Fruit fly (Drosophila melanogaster) whole organism: ENCODE results near the gene HisRS.

Experiments
- CG8478 ChIP-seq: fragments of >200 bp; optimal IDR thresholded peaks from 2 replicates; lab custom pipeline; 2018; ENCODE audit warnings: inconsistent platforms
- EcR ChIP-seq, 2 experiments: fragments of >200 bp; optimal IDR thresholded peaks; 2 replicates each; lab custom pipeline; 2017; ENCODE audit warnings: missing biosample characterization in 2 of 2, missing genetic modification characterization in 2 of 2, missing genetic modification reagents in 2 of 2
- pan ChIP-seq: fragments of >200 bp; optimal IDR thresholded peaks from 2 replicates; lab custom pipeline; 2017
- psq ChIP-seq: fragments of >200 bp; optimal IDR thresholded peaks from 2 replicates; lab custom pipeline; 2017
- usp ChIP-seq: fragments of >200 bp; optimal IDR thresholded peaks from 2 replicates; lab custom pipeline; 2017; ENCODE audit warnings: missing biosample characterization, missing genetic modification characterization, mixed read lengths

dm6 chrX:18491941-18492340 is 23.3 kb upstream of the HisRS start, which contains the start of gene CG15044:
- no peak for TF ChIP-seq usp (GFP tag; lab: Kevin White, UChicago)
- TF ChIP-seq CG8478 (lab: Kevin White, UChicago) = no peak
- no peak for TF ChIP-seq psq (lab: Kevin White, UChicago)
- no peak for TF ChIP-seq pan (lab: Kevin White, UChicago)
- no peak for TF ChIP-seq EcR (GFP tag; optimal IDR thresholded peaks at IDR 0.05; lab: Kevin White, UChicago)
